Worm (Caenorhabditis elegans) whole organism, L2 larva: ENCODE measurements around the gene uncp-18.

ENCODE experiments used
- elt-3 ChIP-seq: sonication (generic microtip); optimal IDR thresholded peaks from 2 replicates; lab custom pipeline; 2017; ENCODE audit warnings: missing biosample characterization, missing genetic modification characterization
- lin-39 ChIP-seq: fragments of 150-350 bp; optimal IDR thresholded peaks from 2 replicates; lab custom pipeline; 2014; ENCODE audit warnings: missing biosample characterization, missing genetic modification reagents, missing genetic modification characterization
- nhr-12 ChIP-seq: fragments of 150-350 bp; optimal IDR thresholded peaks from 2 replicates; lab custom pipeline; 2014; ENCODE audit warnings: missing biosample characterization, missing genetic modification characterization

DNA sequence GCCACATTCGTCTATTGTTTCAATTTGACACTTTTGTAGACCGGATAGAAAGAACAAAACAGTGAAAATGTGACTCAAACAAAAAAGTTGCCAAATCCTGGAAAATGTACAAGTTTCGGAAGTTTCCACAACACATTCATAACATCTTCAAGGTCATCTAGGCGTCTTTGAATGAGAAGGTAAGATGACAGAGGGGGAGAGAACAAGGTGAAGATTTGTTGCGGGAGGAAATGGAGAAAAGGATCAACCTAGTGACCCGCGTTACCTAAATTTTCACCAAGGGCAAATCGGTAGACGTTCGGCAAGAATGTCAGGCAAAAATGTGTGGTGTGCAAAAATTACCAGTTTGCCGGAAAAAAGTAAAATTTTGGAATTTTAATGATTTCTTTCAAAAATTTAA, 12.6 kb upstream of the uncp-18 start:
- TF ChIP-seq nhr-12 (tag; lab: Kevin White, UChicago) (no peak), elt-3 (tag; lab: Kevin White, UChicago) (no peak), lin-39 (tag; lab: Kevin White, UChicago) (no peak)
